Worm (Caenorhabditis elegans) whole organism, L3 larva: ENCODE results near the gene cex-2.

Source experiments
- ZK546.5 ChIP-seq: sonication (generic microtip); optimal IDR thresholded peaks from 2 replicates; lab custom pipeline; 2017; ENCODE audit warnings: missing biosample characterization, missing genetic modification characterization
- ama-1 ChIP-seq: fragments of 150-350 bp; optimal IDR thresholded peaks from 2 replicates; lab custom pipeline; 2018
- ceh-82 ChIP-seq: fragments of 150-350 bp; optimal IDR thresholded peaks from 2 replicates; lab custom pipeline; 2014; ENCODE audit warnings: missing biosample characterization, missing genetic modification characterization
- daf-12 ChIP-seq: fragments of 150-350 bp; optimal IDR thresholded peaks from 2 replicates; lab custom pipeline; 2014; ENCODE audit warnings: missing biosample characterization, missing genetic modification reagents, missing genetic modification characterization
- elt-2 ChIP-seq: sonication (generic microtip); optimal IDR thresholded peaks from 2 replicates; lab custom pipeline; 2016; ENCODE audit warnings: missing genetic modification reagents, mild to moderate bottlenecking, missing genetic modification characterization, missing compliant biosample characterization
- elt-3 ChIP-seq, 3 experiments: fragments of 150-350 bp in 1 of 3; sonication (generic microtip) in 2 of 3; optimal IDR thresholded peaks; 2 replicates in 2 of 3; 4 replicates in 1 of 3; lab custom pipeline; 2014 to 2017; ENCODE audit warnings: missing biosample characterization in 3 of 3, missing genetic modification characterization in 3 of 3
- eor-1 ChIP-seq, 2 experiments: fragments of 150-350 bp; optimal IDR thresholded peaks; 2 replicates each; lab custom pipeline; 2014 to 2018; ENCODE audit warnings: missing biosample characterization in 2 of 2, missing genetic modification characterization in 2 of 2
- fkh-10 ChIP-seq: sonication (generic microtip); optimal IDR thresholded peaks from 2 replicates; lab custom pipeline; 2017; ENCODE audit warnings: missing biosample characterization, missing genetic modification reagents, missing genetic modification characterization
- fkh-2 ChIP-seq: fragments of 150-350 bp; optimal IDR thresholded peaks from 2 replicates; lab custom pipeline; 2014; ENCODE audit warnings: missing biosample characterization, missing genetic modification reagents, missing genetic modification characterization
- fos-1 ChIP-seq: fragments of 150-350 bp; optimal IDR thresholded peaks from 2 replicates; lab custom pipeline; 2014; ENCODE audit warnings: missing biosample characterization, missing genetic modification characterization
- jun-1 ChIP-seq: fragments of 150-350 bp; optimal IDR thresholded peaks from 2 replicates; lab custom pipeline; 2014; ENCODE audit warnings: missing biosample characterization, missing genetic modification reagents, missing genetic modification characterization
- lin-15B ChIP-seq: fragments of 150-350 bp; optimal IDR thresholded peaks from 2 replicates; lab custom pipeline; 2014; ENCODE audit warnings: missing biosample characterization, missing genetic modification characterization
- mdl-1 ChIP-seq: fragments of 150-350 bp; optimal IDR thresholded peaks from 2 replicates; lab custom pipeline; 2014; ENCODE audit warnings: missing biosample characterization, missing genetic modification characterization
- mml-1 ChIP-seq: fragments of 150-350 bp; sonication (generic microtip); optimal IDR thresholded peaks from 3 replicates; lab custom pipeline; 2014; ENCODE audit warnings: missing biosample characterization, missing genetic modification characterization
- nfya-1 ChIP-seq: sonication (generic microtip); optimal IDR thresholded peaks from 2 replicates; lab custom pipeline; 2017; ENCODE audit warnings: missing genetic modification characterization, mild to moderate bottlenecking, missing compliant biosample characterization, antibody characterized with exemption, moderate library complexity; ENCODE audit not compliant: insufficient read depth
- nhr-11 ChIP-seq: fragments of 150-350 bp; optimal IDR thresholded peaks from 2 replicates; lab custom pipeline; 2014; ENCODE audit warnings: missing biosample characterization, missing genetic modification characterization
- nhr-12 ChIP-seq: fragments of 150-350 bp; optimal IDR thresholded peaks from 2 replicates; lab custom pipeline; 2014; ENCODE audit warnings: missing biosample characterization, missing genetic modification characterization
- nhr-28 ChIP-seq: fragments of 150-350 bp; optimal IDR thresholded peaks from 2 replicates; lab custom pipeline; 2014; ENCODE audit warnings: missing biosample characterization, missing genetic modification characterization
- nhr-67 ChIP-seq: fragments of 150-350 bp; optimal IDR thresholded peaks from 2 replicates; lab custom pipeline; 2014; ENCODE audit warnings: missing biosample characterization, missing genetic modification characterization
- nhr-76 ChIP-seq: fragments of 150-350 bp; sonication (generic microtip); optimal IDR thresholded peaks from 5 replicates; lab custom pipeline; 2014; ENCODE audit warnings: missing biosample characterization, missing genetic modification characterization
- nhr-77 ChIP-seq: fragments of 150-350 bp; optimal IDR thresholded peaks from 2 replicates; lab custom pipeline; 2014; ENCODE audit warnings: missing biosample characterization, missing genetic modification characterization
- pha-4 ChIP-seq: fragments of 150-350 bp; optimal IDR thresholded peaks from 2 replicates; lab custom pipeline; 2014; ENCODE audit warnings: missing biosample characterization, missing genetic modification reagents, missing genetic modification characterization
- pqm-1 ChIP-seq: fragments of 150-350 bp; optimal IDR thresholded peaks from 2 replicates; lab custom pipeline; 2017; ENCODE audit warnings: missing biosample characterization, missing genetic modification characterization, inconsistent platforms
- tbx-2 ChIP-seq: sonication (generic microtip); optimal IDR thresholded peaks from 2 replicates; lab custom pipeline; 2016; ENCODE audit warnings: mild to moderate bottlenecking, missing genetic modification characterization, missing compliant biosample characterization
- unc-39 ChIP-seq: sonication (generic microtip); optimal IDR thresholded peaks from 4 replicates; lab custom pipeline; 2017; ENCODE audit warnings: missing biosample characterization, missing genetic modification characterization
- unc-62 ChIP-seq: fragments of 150-350 bp; sonication (generic microtip); optimal IDR thresholded peaks from 4 replicates; lab custom pipeline; 2014; ENCODE audit warnings: missing biosample characterization, missing genetic modification reagents, missing genetic modification characterization
- zag-1 ChIP-seq: fragments of 150-350 bp; optimal IDR thresholded peaks from 2 replicates; lab custom pipeline; 2014; ENCODE audit warnings: missing biosample characterization, missing genetic modification characterization
- ztf-11 ChIP-seq: fragments of 150-350 bp; optimal IDR thresholded peaks from 2 replicates; lab custom pipeline; 2014; ENCODE audit warnings: missing biosample characterization, missing genetic modification characterization
- ztf-4 ChIP-seq: fragments of 150-350 bp; optimal IDR thresholded peaks from 2 replicates; lab custom pipeline; 2014; ENCODE audit warnings: missing biosample characterization, missing genetic modification characterization

The cex-2 gene

DNA sequence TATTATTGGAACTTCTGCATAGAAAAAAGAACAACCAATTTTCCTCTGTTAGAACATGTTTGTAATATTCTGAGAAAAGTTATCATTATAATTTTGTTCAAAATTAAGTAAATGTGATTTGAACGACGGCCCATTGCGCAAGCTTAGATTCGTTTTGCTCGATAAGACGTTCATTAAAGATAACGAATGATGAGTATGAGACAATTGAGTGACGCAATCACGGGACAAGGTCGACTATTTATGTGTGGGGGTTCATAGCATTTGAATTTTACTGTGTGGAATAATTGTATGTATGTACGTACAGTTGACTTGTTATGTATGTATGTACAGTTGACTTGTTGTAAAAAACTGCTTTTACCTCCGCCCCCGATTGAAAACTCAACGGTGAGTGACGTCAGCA lies 15.9 kb downstream of the cex-2 start:
- TF ChIP-seq ceh-82 (tag; lab: Kevin White, UChicago) (no peak), eor-1 (tag; optimal IDR thresholded peaks at IDR 0.05; lab: Kevin White, UChicago) (no peak), unc-39 (tag; lab: Kevin White, UChicago) (no peak), ztf-11 (tag; lab: Kevin White, UChicago) (no peak), nhr-67 (tag; lab: Kevin White, UChicago) (no peak), nhr-28 (no peak), zag-1 (tag; lab: Kevin White, UChicago) (no peak), fos-1 (tag; lab: Kevin White, UChicago) (no peak)

DNA sequence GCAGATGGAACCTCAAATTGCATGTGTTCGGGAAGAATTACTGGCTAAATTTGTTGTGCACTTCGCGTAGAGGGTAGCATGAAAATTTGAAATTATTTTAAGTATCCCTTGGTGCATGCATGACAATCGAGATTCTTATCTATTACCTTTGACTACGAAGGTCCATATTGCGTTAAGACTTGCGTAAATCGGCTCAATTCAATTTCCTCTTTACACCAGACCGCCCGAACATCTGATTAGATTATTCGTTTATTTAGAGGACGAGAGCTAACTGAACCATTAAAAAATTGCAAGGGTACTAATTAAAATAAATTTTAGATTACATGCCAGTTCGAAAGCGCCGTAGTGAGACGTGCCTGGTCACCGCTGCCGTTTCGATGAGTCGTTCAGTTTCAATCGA lies 17.6 kb downstream of the cex-2 start:
- TF ChIP-seq nhr-77 (tag; lab: Kevin White, UChicago) (no peak), fkh-10 (GFP tag; lab: Kevin White, UChicago) (no peak), fos-1 (tag; lab: Kevin White, UChicago) (no peak), ZK546.5 (tag; lab: Kevin White, UChicago) (no peak), ceh-82 (tag; lab: Kevin White, UChicago) (no peak), nhr-67 (tag; lab: Kevin White, UChicago) (no peak), unc-62 (GFP tag; lab: Kevin White, UChicago) (no peak), pha-4 (tag; lab: Kevin White, UChicago) (no peak), eor-1 (tag; optimal IDR thresholded peaks at IDR 0.05; lab: Kevin White, UChicago) (no peak), ama-1 (lab: Kevin White, UChicago) (no peak), fkh-2 (tag; lab: Kevin White, UChicago) (no peak), ztf-11 (tag; lab: Kevin White, UChicago) (no peak), daf-12 (tag; lab: Kevin White, UChicago) (no peak), unc-39 (tag; lab: Kevin White, UChicago) (no peak), tbx-2 (no peak)

DNA sequence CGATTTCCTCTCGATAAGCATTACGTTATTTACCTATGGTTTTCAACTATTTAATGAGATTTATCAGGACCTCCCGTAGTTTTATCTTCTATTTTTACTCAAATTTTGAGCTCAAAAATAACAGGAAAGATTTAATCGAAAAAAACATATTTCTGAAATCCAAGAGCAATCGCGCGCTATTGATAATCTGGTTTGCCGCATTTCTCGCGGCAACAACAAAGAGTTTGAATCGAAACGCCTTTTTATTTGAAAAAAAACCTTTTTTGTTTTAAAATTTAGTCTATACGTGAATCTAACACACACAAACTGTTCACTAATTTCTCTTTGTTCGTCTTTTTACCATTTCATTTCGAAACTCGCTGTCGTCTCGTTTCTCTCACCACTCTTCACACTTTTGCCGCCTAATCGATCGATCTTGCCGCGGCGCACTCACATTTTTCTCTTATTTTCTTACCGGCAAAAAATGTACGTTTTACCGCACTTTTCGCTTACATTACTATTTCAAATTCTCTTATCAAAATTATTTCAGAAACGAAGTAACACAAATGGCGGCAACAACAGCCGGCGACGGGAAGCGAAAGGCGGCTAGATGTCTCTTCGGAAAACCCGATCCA lies 18.9 kb downstream of the cex-2 start, which contains the start of gene cki-2:
Gene cki-2, plus strand, starts transcription at position 337 of the 614 bp plus-strand sequence.
- TF ChIP-seq eor-1 (tag; optimal IDR thresholded peaks at IDR 0.05; lab: Kevin White, UChicago) (no peak), nhr-76 (tag; lab: Kevin White, UChicago) (no peak), mdl-1 (no peak), elt-2 (tag; lab: Kevin White, UChicago) (peak; percentile 54), mml-1 (tag; lab: Kevin White, UChicago) (no peak), nfya-1 (tag; lab: Kevin White, UChicago) (peak; percentile 39), pha-4 (tag; lab: Kevin White, UChicago) (peak; percentile 13), lin-15B (tag; lab: Kevin White, UChicago) (peak; percentile 25)
- TF ChIP-seq, all 47 proteins: peak for 4

DNA sequence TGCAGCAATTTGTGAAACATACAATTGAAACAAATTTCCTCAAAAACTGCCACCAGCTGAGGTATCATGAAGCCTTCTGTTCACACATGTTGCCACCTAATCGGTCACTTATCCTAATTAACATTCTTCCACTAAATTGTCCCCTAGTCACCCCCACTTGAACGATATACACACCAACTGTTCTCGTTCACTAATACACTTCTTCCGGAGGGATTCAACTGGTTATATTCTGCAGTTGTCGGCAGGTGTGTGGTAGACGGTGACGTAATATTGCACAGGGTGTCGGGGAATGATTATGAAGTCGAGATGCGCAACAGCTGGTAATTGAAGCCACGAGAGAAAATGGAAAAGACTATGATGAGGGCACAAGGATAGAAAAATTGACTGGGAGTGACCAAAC lies 19.8 kb downstream of the cex-2 start:
- no peak for TF ChIP-seq tbx-2
- no peak for TF ChIP-seq nhr-12 (tag; lab: Kevin White, UChicago)
- no peak for TF ChIP-seq ama-1 (lab: Kevin White, UChicago)
- TF ChIP-seq ztf-11 (tag; lab: Kevin White, UChicago): no peak
- no peak for TF ChIP-seq ztf-4 (tag; lab: Kevin White, UChicago)
- no peak for TF ChIP-seq elt-3 (tag; optimal IDR thresholded peaks at IDR 0.05; lab: Kevin White, UChicago)
- no peak for TF ChIP-seq unc-39 (tag; lab: Kevin White, UChicago)
- TF ChIP-seq nhr-11 (tag; lab: Kevin White, UChicago): no peak

ce11 chrII:7814915-7815314 lies 20.3 kb downstream of the cex-2 start:
- TF ChIP-seq elt-2 (tag; lab: Kevin White, UChicago) (peak; percentile 89), pha-4 (tag; lab: Kevin White, UChicago) (peak; percentile 39), pqm-1 (tag; lab: Kevin White, UChicago) (peak; percentile 50), elt-3 (tag; optimal IDR thresholded peaks at IDR 0.05; lab: Kevin White, UChicago) (no peak)

DNA sequence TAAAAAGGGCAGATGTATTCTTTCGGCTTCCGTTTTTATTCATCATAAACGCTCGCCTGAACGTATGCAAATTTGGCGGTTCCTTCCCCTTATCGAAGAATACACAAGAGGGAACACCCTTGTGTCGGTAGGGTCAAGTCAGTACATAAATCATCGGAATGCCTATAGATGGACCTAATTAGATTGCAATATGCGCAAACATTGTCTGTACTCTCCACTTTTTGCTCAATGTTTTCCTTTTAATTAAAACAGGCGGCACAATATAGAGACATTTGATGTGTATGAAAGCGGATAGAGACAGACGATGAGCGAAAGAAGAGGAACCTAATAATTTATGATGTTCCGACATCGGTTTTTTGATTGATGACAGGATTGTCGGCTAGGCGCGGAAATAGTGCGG lies 21.0 kb downstream of the cex-2 start:
- TF ChIP-seq lin-15B (tag; lab: Kevin White, UChicago): no peak
- no peak for TF ChIP-seq jun-1 (tag; lab: Kevin White, UChicago)
- TF ChIP-seq fkh-2 (tag; lab: Kevin White, UChicago): no peak
- no peak for TF ChIP-seq unc-39 (tag; lab: Kevin White, UChicago)
